Worm (Caenorhabditis elegans) whole organism, L3 larva: ENCODE results near the gene gfat-1.
A peak's percentile ranks its signal among the peaks of the same experiment; 100 is the strongest.
"Not testable (repeated sequence)": the region's sequence is repeated elsewhere in the genome, so short reads cannot be mapped to it uniquely, and the experiment has no call there.

Experiments used
- R02D3.7 ChIP-seq: fragments of 150-350 bp; optimal IDR thresholded peaks from 2 replicates; lab custom pipeline; 2014; ENCODE audit warnings: missing biosample characterization, missing genetic modification characterization
- ZK546.5 ChIP-seq: sonication (generic microtip); optimal IDR thresholded peaks from 2 replicates; lab custom pipeline; 2017; ENCODE audit warnings: missing biosample characterization, missing genetic modification characterization
- aly-2 ChIP-seq: fragments of 150-350 bp; optimal IDR thresholded peaks from 2 replicates; lab custom pipeline; 2014; ENCODE audit warnings: missing biosample characterization, missing genetic modification characterization
- ama-1 ChIP-seq: fragments of 150-350 bp; optimal IDR thresholded peaks from 2 replicates; lab custom pipeline; 2018
- ceh-16 ChIP-seq: sonication (generic microtip); optimal IDR thresholded peaks from 2 replicates; lab custom pipeline; 2017; ENCODE audit warnings: missing biosample characterization, missing genetic modification characterization
- ceh-82 ChIP-seq: fragments of 150-350 bp; optimal IDR thresholded peaks from 2 replicates; lab custom pipeline; 2014; ENCODE audit warnings: missing biosample characterization, missing genetic modification characterization
- ceh-9 ChIP-seq: sonication (generic microtip); optimal IDR thresholded peaks from 2 replicates; lab custom pipeline; 2018; ENCODE audit warnings: missing biosample characterization, missing genetic modification characterization
- daf-12 ChIP-seq: fragments of 150-350 bp; optimal IDR thresholded peaks from 2 replicates; lab custom pipeline; 2014; ENCODE audit warnings: missing biosample characterization, missing genetic modification reagents, missing genetic modification characterization
- egl-5 ChIP-seq: fragments of 150-350 bp; optimal IDR thresholded peaks from 2 replicates; lab custom pipeline; 2017; ENCODE audit warnings: missing biosample characterization, missing genetic modification reagents, missing genetic modification characterization, inconsistent platforms
- elt-1 ChIP-seq: fragments of 150-350 bp; optimal IDR thresholded peaks from 2 replicates; lab custom pipeline; 2014; ENCODE audit warnings: missing biosample characterization, missing genetic modification characterization
- elt-2 ChIP-seq: sonication (generic microtip); optimal IDR thresholded peaks from 2 replicates; lab custom pipeline; 2016; ENCODE audit warnings: missing genetic modification reagents, mild to moderate bottlenecking, missing genetic modification characterization, missing compliant biosample characterization
- elt-3 ChIP-seq, 3 experiments: fragments of 150-350 bp in 1 of 3; sonication (generic microtip) in 2 of 3; optimal IDR thresholded peaks; 2 replicates in 2 of 3; 4 replicates in 1 of 3; lab custom pipeline; 2014 to 2017; ENCODE audit warnings: missing biosample characterization in 3 of 3, missing genetic modification characterization in 3 of 3
- eor-1 ChIP-seq, 2 experiments: fragments of 150-350 bp; optimal IDR thresholded peaks; 2 replicates each; lab custom pipeline; 2014 to 2018; ENCODE audit warnings: missing biosample characterization in 2 of 2, missing genetic modification characterization in 2 of 2
- fkh-2 ChIP-seq: fragments of 150-350 bp; optimal IDR thresholded peaks from 2 replicates; lab custom pipeline; 2014; ENCODE audit warnings: missing biosample characterization, missing genetic modification reagents, missing genetic modification characterization
- fos-1 ChIP-seq: fragments of 150-350 bp; optimal IDR thresholded peaks from 2 replicates; lab custom pipeline; 2014; ENCODE audit warnings: missing biosample characterization, missing genetic modification characterization
- hmg-11 ChIP-seq: sonication (generic microtip); optimal IDR thresholded peaks from 2 replicates; lab custom pipeline; 2016; ENCODE audit warnings: missing genetic modification characterization, missing compliant biosample characterization
- jun-1 ChIP-seq: fragments of 150-350 bp; optimal IDR thresholded peaks from 2 replicates; lab custom pipeline; 2014; ENCODE audit warnings: missing biosample characterization, missing genetic modification reagents, missing genetic modification characterization
- lin-15B ChIP-seq: fragments of 150-350 bp; optimal IDR thresholded peaks from 2 replicates; lab custom pipeline; 2014; ENCODE audit warnings: missing biosample characterization, missing genetic modification characterization
- lin-39 ChIP-seq: fragments of 150-350 bp; optimal IDR thresholded peaks from 2 replicates; lab custom pipeline; 2018; ENCODE audit warnings: missing biosample characterization, missing genetic modification reagents, missing genetic modification characterization
- lsy-12 ChIP-seq: sonication (generic microtip); optimal IDR thresholded peaks from 2 replicates; lab custom pipeline; 2016; ENCODE audit warnings: mild to moderate bottlenecking, missing genetic modification characterization, missing compliant biosample characterization
- mdl-1 ChIP-seq: fragments of 150-350 bp; optimal IDR thresholded peaks from 2 replicates; lab custom pipeline; 2014; ENCODE audit warnings: missing biosample characterization, missing genetic modification characterization
- mml-1 ChIP-seq: fragments of 150-350 bp; sonication (generic microtip); optimal IDR thresholded peaks from 3 replicates; lab custom pipeline; 2014; ENCODE audit warnings: missing biosample characterization, missing genetic modification characterization
- nfya-1 ChIP-seq: sonication (generic microtip); optimal IDR thresholded peaks from 2 replicates; lab custom pipeline; 2017; ENCODE audit warnings: missing genetic modification characterization, mild to moderate bottlenecking, missing compliant biosample characterization, antibody characterized with exemption, moderate library complexity; ENCODE audit not compliant: insufficient read depth
- nhr-11 ChIP-seq: fragments of 150-350 bp; optimal IDR thresholded peaks from 2 replicates; lab custom pipeline; 2014; ENCODE audit warnings: missing biosample characterization, missing genetic modification characterization
- nhr-12 ChIP-seq: fragments of 150-350 bp; optimal IDR thresholded peaks from 2 replicates; lab custom pipeline; 2014; ENCODE audit warnings: missing biosample characterization, missing genetic modification characterization
- nhr-23 ChIP-seq: fragments of 150-350 bp; optimal IDR thresholded peaks from 2 replicates; lab custom pipeline; 2014; ENCODE audit warnings: missing biosample characterization, missing genetic modification reagents, missing genetic modification characterization
- nhr-237 ChIP-seq: fragments of 150-350 bp; optimal IDR thresholded peaks from 2 replicates; lab custom pipeline; 2014; ENCODE audit warnings: missing biosample characterization, missing genetic modification characterization
- nhr-25 ChIP-seq: sonication (generic microtip); optimal IDR thresholded peaks from 2 replicates; lab custom pipeline; 2017; ENCODE audit warnings: missing biosample characterization, missing genetic modification characterization
- nhr-28 ChIP-seq: fragments of 150-350 bp; optimal IDR thresholded peaks from 2 replicates; lab custom pipeline; 2014; ENCODE audit warnings: missing biosample characterization, missing genetic modification characterization
- nhr-43 ChIP-seq: sonication (generic microtip); optimal IDR thresholded peaks from 2 replicates; lab custom pipeline; 2016; ENCODE audit warnings: mild to moderate bottlenecking, missing genetic modification characterization, missing compliant biosample characterization; ENCODE audit not compliant: poor library complexity, severe bottlenecking
- nhr-67 ChIP-seq: fragments of 150-350 bp; optimal IDR thresholded peaks from 2 replicates; lab custom pipeline; 2014; ENCODE audit warnings: missing biosample characterization, missing genetic modification characterization
- nhr-76 ChIP-seq: fragments of 150-350 bp; sonication (generic microtip); optimal IDR thresholded peaks from 5 replicates; lab custom pipeline; 2014; ENCODE audit warnings: missing biosample characterization, missing genetic modification characterization
- nhr-77 ChIP-seq: fragments of 150-350 bp; optimal IDR thresholded peaks from 2 replicates; lab custom pipeline; 2014; ENCODE audit warnings: missing biosample characterization, missing genetic modification characterization
- pha-4 ChIP-seq: fragments of 150-350 bp; optimal IDR thresholded peaks from 2 replicates; lab custom pipeline; 2014; ENCODE audit warnings: missing biosample characterization, missing genetic modification reagents, missing genetic modification characterization
- pqm-1 ChIP-seq: fragments of 150-350 bp; optimal IDR thresholded peaks from 2 replicates; lab custom pipeline; 2017; ENCODE audit warnings: missing biosample characterization, missing genetic modification characterization, inconsistent platforms
- sea-2 ChIP-seq: fragments of 150-350 bp; sonication (generic microtip); optimal IDR thresholded peaks from 4 replicates; lab custom pipeline; 2014; ENCODE audit warnings: missing biosample characterization, missing genetic modification reagents, missing genetic modification characterization
- skn-1 ChIP-seq: fragments of 150-350 bp; optimal IDR thresholded peaks from 2 replicates; lab custom pipeline; 2014; ENCODE audit warnings: missing biosample characterization, missing genetic modification characterization
- snpc-4 ChIP-seq: fragments of 150-350 bp; optimal IDR thresholded peaks from 2 replicates; lab custom pipeline; 2014; ENCODE audit warnings: missing biosample characterization, missing genetic modification characterization
- tbx-2 ChIP-seq: sonication (generic microtip); optimal IDR thresholded peaks from 2 replicates; lab custom pipeline; 2016; ENCODE audit warnings: mild to moderate bottlenecking, missing genetic modification characterization, missing compliant biosample characterization
- unc-39 ChIP-seq: sonication (generic microtip); optimal IDR thresholded peaks from 4 replicates; lab custom pipeline; 2017; ENCODE audit warnings: missing biosample characterization, missing genetic modification characterization
- unc-62 ChIP-seq: fragments of 150-350 bp; sonication (generic microtip); optimal IDR thresholded peaks from 4 replicates; lab custom pipeline; 2014; ENCODE audit warnings: missing biosample characterization, missing genetic modification reagents, missing genetic modification characterization
- zag-1 ChIP-seq: fragments of 150-350 bp; optimal IDR thresholded peaks from 2 replicates; lab custom pipeline; 2014; ENCODE audit warnings: missing biosample characterization, missing genetic modification characterization
- ztf-11 ChIP-seq: fragments of 150-350 bp; optimal IDR thresholded peaks from 2 replicates; lab custom pipeline; 2014; ENCODE audit warnings: missing biosample characterization, missing genetic modification characterization
- ztf-4 ChIP-seq: fragments of 150-350 bp; optimal IDR thresholded peaks from 2 replicates; lab custom pipeline; 2014; ENCODE audit warnings: missing biosample characterization, missing genetic modification characterization

Gene gfat-1

DNA sequence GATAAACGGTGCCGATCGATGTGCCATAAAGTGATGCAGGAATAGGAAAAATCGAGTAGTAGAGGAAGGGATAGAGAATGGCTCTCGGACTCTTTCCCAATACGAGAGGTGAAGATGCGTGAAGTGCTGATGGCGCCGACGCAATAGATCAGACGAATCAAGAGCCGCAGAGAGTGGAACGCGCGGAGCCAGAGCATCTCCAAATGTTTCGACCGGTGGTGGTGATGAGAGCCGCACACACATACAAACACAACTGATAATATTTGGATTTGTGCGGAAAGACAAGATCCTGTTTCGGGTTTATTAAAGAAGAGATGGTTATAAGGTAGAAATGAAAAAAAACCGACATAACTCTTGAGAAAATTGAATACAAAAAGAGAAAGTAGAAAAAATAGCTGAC is 31.1 kb downstream of the gfat-1 start, which contains the start of gene F54D5.15:
Gene F54D5.15 (minus strand): TSS at position 101 of the 400 bp plus-strand sequence.
- TF ChIP-seq fkh-2 (tag; lab: Kevin White, UChicago): no peak
- TF ChIP-seq lin-39: no peak
- TF ChIP-seq fos-1 (tag; lab: Kevin White, UChicago): no peak
- no peak for TF ChIP-seq tbx-2
- TF ChIP-seq, all 47 proteins: peak for 0

ce11 chrII:11556338-11556737 is 38.9 kb downstream of the gfat-1 start, which contains the start of gene F54D5.17:
TSS of gene F54D5.17 (plus strand) at chrII:11556638.
- TF ChIP-seq lin-15B (no peak), lsy-12 (no peak), nhr-25 (tag; lab: Kevin White, UChicago) (no peak), nhr-23 (tag; lab: Kevin White, UChicago) (no peak), unc-39 (tag; lab: Kevin White, UChicago) (no peak), snpc-4 (tag; lab: Kevin White, UChicago) (no peak), mml-1 (tag; lab: Kevin White, UChicago) (no peak), elt-3 (tag; optimal IDR thresholded peaks at IDR 0.05; lab: Kevin White, UChicago) (no peak), ceh-9 (tag; lab: Kevin White, UChicago) (no peak), nhr-237 (tag; lab: Kevin White, UChicago) (no peak)

DNA sequence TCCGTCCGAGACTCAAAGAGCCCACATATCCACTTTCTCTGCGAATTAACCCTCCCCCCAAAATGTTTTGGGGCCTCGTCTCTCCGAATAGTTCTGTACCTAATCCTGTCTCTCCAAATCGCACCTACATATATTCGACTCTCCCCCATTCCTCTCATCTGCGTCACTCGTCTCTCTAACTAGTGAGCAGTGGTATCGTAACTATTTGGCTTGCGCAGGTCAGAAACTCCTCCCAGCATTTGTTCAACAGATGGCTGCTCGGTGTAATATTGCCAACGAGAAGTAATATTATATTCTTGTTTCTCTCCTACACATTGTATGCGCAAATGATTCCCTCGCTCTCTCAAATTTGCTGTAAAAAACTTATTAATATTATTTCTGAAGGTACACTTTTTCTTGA is 39.6 kb downstream of the gfat-1 start, which contains the start of gene F54D5.24:
Gene F54D5.24 (plus strand): TSS at position 316 of the 400 bp plus-strand sequence.
- TF ChIP-seq pha-4 (tag; lab: Kevin White, UChicago): peak; percentile 10
- TF ChIP-seq nhr-25 (tag; lab: Kevin White, UChicago): no peak

ce11 chrII:11551981-11552380 is 43.2 kb downstream of the gfat-1 start, which contains the start of gene dhgd-1:
TSS of gene dhgd-1 (minus strand) at chrII:11552081.
- TF ChIP-seq nhr-11 (tag; lab: Kevin White, UChicago); ZK546.5 (tag; lab: Kevin White, UChicago); ama-1 (lab: Kevin White, UChicago): not testable (repeated sequence)

DNA sequence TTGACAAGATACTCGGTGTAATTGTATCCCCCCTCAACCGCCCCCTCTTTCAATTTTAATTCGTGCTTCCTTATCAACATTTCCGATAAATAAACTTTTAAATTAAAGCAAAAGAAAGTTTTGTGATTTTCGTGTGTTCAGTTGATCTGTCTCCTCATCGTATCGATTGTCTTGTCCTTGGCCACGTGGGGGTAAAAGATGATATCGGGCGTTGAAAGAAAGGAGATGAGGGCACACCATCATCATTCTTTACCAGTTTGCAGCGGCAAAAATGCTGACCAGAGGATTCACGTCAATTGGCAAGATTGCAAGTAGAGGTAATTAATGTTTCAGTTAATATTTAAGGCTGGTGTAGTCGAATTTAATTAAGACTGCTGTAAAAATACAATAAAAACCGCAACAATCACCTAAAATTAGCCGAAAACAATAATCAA is 47.9 kb downstream of the gfat-1 start, which contains the start of gene F54D5.7:
Gene F54D5.7 (plus strand): TSS at position 264 of the 434 bp plus-strand sequence.
- TF ChIP-seq ceh-9 (tag; lab: Kevin White, UChicago) (no peak), R02D3.7 (tag; lab: Kevin White, UChicago) (no peak), nhr-237 (tag; lab: Kevin White, UChicago) (no peak), mml-1 (tag; lab: Kevin White, UChicago) (no peak), ztf-4 (tag; lab: Kevin White, UChicago) (peak; percentile 92), unc-39 (tag; lab: Kevin White, UChicago) (no peak), elt-3 (tag; optimal IDR thresholded peaks at IDR 0.05; lab: Kevin White, UChicago) (peak in 1 of 3 experiments; percentile 28), nhr-23 (tag; lab: Kevin White, UChicago) (peak; percentile 73), nhr-11 (tag; lab: Kevin White, UChicago) (no peak), nhr-77 (tag; lab: Kevin White, UChicago) (no peak), eor-1 (tag; optimal IDR thresholded peaks at IDR 0.05; lab: Kevin White, UChicago) (no peak), ceh-82 (tag; lab: Kevin White, UChicago) (no peak), mdl-1 (peak; percentile 32), snpc-4 (tag; lab: Kevin White, UChicago) (peak; percentile 39), aly-2 (tag; lab: Kevin White, UChicago) (no peak), nhr-43 (tag; lab: Kevin White, UChicago) (peak; percentile 32), egl-5 (peak; percentile 2), sea-2 (GFP tag; lab: Kevin White, UChicago) (no peak), nhr-28 (tag; lab: Kevin White, UChicago) (no peak), nhr-76 (tag; lab: Kevin White, UChicago) (no peak), elt-2 (tag; lab: Kevin White, UChicago) (peak; percentile 70), hmg-11 (tag; lab: Kevin White, UChicago) (no peak), unc-62 (GFP tag; lab: Kevin White, UChicago) (peak; percentile 7), nhr-67 (tag; lab: Kevin White, UChicago) (no peak), skn-1 (tag; lab: Kevin White, UChicago) (peak; percentile 5), nhr-12 (tag; lab: Kevin White, UChicago) (no peak), lin-15B (no peak), lsy-12 (peak; percentile 54), zag-1 (tag; lab: Kevin White, UChicago) (no peak), fkh-2 (tag; lab: Kevin White, UChicago) (no peak), lin-39 (peak; percentile 21), nhr-25 (tag; lab: Kevin White, UChicago) (peak; percentile 96), daf-12 (tag; lab: Kevin White, UChicago) (no peak), nfya-1 (tag; lab: Kevin White, UChicago) (peak; percentile 67), pqm-1 (tag; lab: Kevin White, UChicago) (no peak), elt-1 (tag; lab: Kevin White, UChicago) (peak; percentile 1), ceh-16 (peak; percentile 75), jun-1 (no peak), ztf-11 (tag; lab: Kevin White, UChicago) (no peak)
